Comparison of ENCODE assay signal across 2 worm cellular contexts in genomic region chrIII:10720170-10720569, ce11.
TF ChIP-seq lines count a peak whose summit lies in the region.

No protein-coding gene starts in this region.

TF ChIP-seq in whole organism, L1 larva, 84 proteins besides CTCF, POLR2A, EP300 and RAD21 (continued from another document):
- peak; percentile 96 for TF ChIP-seq nhr-85 (tag; lab: Kevin White, UChicago)
- TF ChIP-seq ceh-82 (tag; optimal IDR thresholded peaks at IDR 0.05; lab: Kevin White, UChicago): peak; percentile 79 to 89 (median 83)
- TF ChIP-seq vab-15 (tag; optimal IDR thresholded peaks at IDR 0.05; lab: Kevin White, UChicago): no peak
- no peak for TF ChIP-seq pqm-1 (tag; optimal IDR thresholded peaks at IDR 0.05; lab: Kevin White, UChicago)
- TF ChIP-seq tlp-1 (tag; optimal IDR thresholded peaks at IDR 0.05; lab: Kevin White, UChicago): no peak
- TF ChIP-seq fkh-10 (GFP tag; optimal IDR thresholded peaks at IDR 0.05; lab: Kevin White, UChicago): peak; percentile 11
- no peak for TF ChIP-seq hlh-4 (tag; optimal IDR thresholded peaks at IDR 0.05; lab: Kevin White, UChicago)
- TF ChIP-seq nhr-90 (tag; optimal IDR thresholded peaks at IDR 0.05; lab: Kevin White, UChicago; ENCODE audit: poor library complexity): peak; percentile 81
- TF ChIP-seq ces-1 (GFP tag; optimal IDR thresholded peaks at IDR 0.05; lab: Kevin White, UChicago): no peak
- no peak for TF ChIP-seq fkh-4 (tag; optimal IDR thresholded peaks at IDR 0.05; lab: Kevin White, UChicago; ENCODE audit: borderline replicate concordance)
- peak; percentile 91 for TF ChIP-seq nhr-47 (tag; optimal IDR thresholded peaks at IDR 0.05; lab: Kevin White, UChicago)
- TF ChIP-seq egl-27 (tag; optimal IDR thresholded peaks at IDR 0.05; lab: Kevin White, UChicago): peak in 1 of 2 experiments; percentile 28
- TF ChIP-seq jun-1 (tag; optimal IDR thresholded peaks at IDR 0.05; lab: Kevin White, UChicago): peak; percentile 80
- peak; percentile 93 for TF ChIP-seq nhr-19 (GFP tag; conservative IDR thresholded peaks at IDR 0.05; lab: Robert Waterston, UW)
- TF ChIP-seq C34B4.2 (tag; optimal IDR thresholded peaks at IDR 0.05; lab: Kevin White, UChicago): peak; percentile 92
- TF ChIP-seq F16B12.6 (tag; optimal IDR thresholded peaks at IDR 0.05; lab: Kevin White, UChicago): peak; percentile 11
- TF ChIP-seq dsc-1 (tag; optimal IDR thresholded peaks at IDR 0.05; lab: Kevin White, UChicago): peak; percentile 84
- TF ChIP-seq nhr-28 (tag; optimal IDR thresholded peaks at IDR 0.05; lab: Kevin White, UChicago): no peak
- peak; percentile 46 for TF ChIP-seq zip-4 (GFP tag; optimal IDR thresholded peaks at IDR 0.05; lab: Kevin White, UChicago)
- TF ChIP-seq efl-3 (GFP tag; optimal IDR thresholded peaks at IDR 0.05; lab: Kevin White, UChicago): no peak
- TF ChIP-seq nhr-77 (tag; optimal IDR thresholded peaks at IDR 0.05; lab: Kevin White, UChicago): peak; percentile 57
- TF ChIP-seq lsy-2 (tag; optimal IDR thresholded peaks at IDR 0.05; lab: Kevin White, UChicago): peak; percentile 82 to 85
- peak; percentile 79 for TF ChIP-seq elt-2 (tag; optimal IDR thresholded peaks at IDR 0.05; lab: Kevin White, UChicago)
- TF ChIP-seq skn-1 (tag; optimal IDR thresholded peaks at IDR 0.05; lab: Kevin White, UChicago): peak; percentile 77

TF ChIP-seq in whole organism, young adult, 124 proteins besides CTCF, POLR2A, EP300 and RAD21 (continued from another document):
- TF ChIP-seq F52B5.7 (tag; optimal IDR thresholded peaks at IDR 0.05; lab: Kevin White, UChicago) (peak; percentile 18), D2030.7 (GFP tag; IDR thresholded peaks at IDR 0.05; lab: Robert Waterston, UW) (no peak), ets-4 (GFP tag; optimal IDR thresholded peaks at IDR 0.05; lab: Kevin White, UChicago) (peak; percentile 8), let-526 (GFP tag; IDR thresholded peaks at IDR 0.05; lab: Robert Waterston, UW) (no peak)
